Worm (Caenorhabditis elegans) whole organism, L1 larva: ENCODE data around the gene F44E2.6.
"Not testable (repeated sequence)": the region's sequence is repeated elsewhere in the genome, so short reads cannot be mapped to it uniquely, and the experiment has no call there.

ENCODE experiments used
- C04F5.9 ChIP-seq: sonication (generic microtip); optimal IDR thresholded peaks from 2 replicates; lab custom pipeline; 2016; ENCODE audit warnings: missing genetic modification characterization, missing compliant biosample characterization
- C16A3.4 ChIP-seq: fragments of 150-350 bp; optimal IDR thresholded peaks from 2 replicates; lab custom pipeline; 2014; ENCODE audit warnings: missing biosample characterization, missing genetic modification characterization
- C34B4.2 ChIP-seq: sonication (generic microtip); optimal IDR thresholded peaks from 2 replicates; lab custom pipeline; 2017; ENCODE audit warnings: mild to moderate bottlenecking, missing genetic modification characterization, missing compliant biosample characterization
- F16B12.6 ChIP-seq: fragments of 150-350 bp; optimal IDR thresholded peaks from 2 replicates; lab custom pipeline; 2014; ENCODE audit warnings: missing biosample characterization, missing genetic modification characterization
- Y116A8C.19 ChIP-seq: sonication (generic microtip); optimal IDR thresholded peaks from 2 replicates; lab custom pipeline; 2016; ENCODE audit warnings: missing compliant biosample characterization, missing genetic modification characterization, borderline replicate concordance
- aha-1 ChIP-seq: fragments of 150-350 bp; optimal IDR thresholded peaks from 2 replicates; lab custom pipeline; 2014; ENCODE audit warnings: missing biosample characterization, missing genetic modification characterization
- alr-1 ChIP-seq: fragments of 200-800 bp; sonication (Bioruptor generic); optimal IDR thresholded peaks from 2 replicates; lab custom pipeline; 2018; ENCODE audit warnings: borderline replicate concordance, mild to moderate bottlenecking, missing genetic modification characterization, missing compliant biosample characterization
- blmp-1 ChIP-seq: fragments of 150-350 bp; optimal IDR thresholded peaks from 2 replicates; lab custom pipeline; 2014; ENCODE audit warnings: missing biosample characterization, missing genetic modification characterization
- ceh-8 ChIP-seq: fragments of 200-800 bp; sonication (Bioruptor generic); optimal IDR thresholded peaks from 2 replicates; lab custom pipeline; 2018; ENCODE audit warnings: mild to moderate bottlenecking, missing genetic modification characterization, moderate library complexity, missing compliant biosample characterization
- ceh-90 ChIP-seq: sonication (generic microtip); optimal IDR thresholded peaks from 2 replicates; lab custom pipeline; 2016; ENCODE audit warnings: missing genetic modification characterization, missing compliant biosample characterization
- dpl-1 ChIP-seq, 3 experiments: fragments of 150-350 bp in 2 of 3; sonication (generic microtip) in 1 of 3; optimal IDR thresholded peaks; 2 replicates each; lab custom pipeline; 2014 to 2017; ENCODE audit warnings: missing biosample characterization in 3 of 3, missing genetic modification characterization in 3 of 3, missing genetic modification reagents in 3 of 3
- efl-1 ChIP-seq, 4 experiments: fragments of 150-350 bp; optimal IDR thresholded peaks in 3 of 4; peaks in 1 of 4; 1 replicate in 1 of 4; 2 replicates in 3 of 4; lab custom pipeline; 2014; ENCODE audit warnings: missing biosample characterization in 2 of 4, missing genetic modification characterization in 2 of 4, missing genetic modification reagents in 2 of 4
- egl-27 ChIP-seq, 2 experiments: fragments of 150-350 bp in 1 of 2; sonication (generic microtip); optimal IDR thresholded peaks; 3 replicates each; lab custom pipeline; 2017 to 2018; ENCODE audit warnings: missing biosample characterization in 2 of 2, missing genetic modification characterization in 2 of 2, missing genetic modification reagents in 2 of 2
- elt-2 ChIP-seq: sonication (generic microtip); optimal IDR thresholded peaks from 2 replicates; lab custom pipeline; 2016; ENCODE audit warnings: missing genetic modification characterization, mild to moderate bottlenecking, inconsistent platforms, missing compliant biosample characterization, missing genetic modification reagents
- fkh-10 ChIP-seq: sonication (generic microtip); optimal IDR thresholded peaks from 2 replicates; lab custom pipeline; 2017; ENCODE audit warnings: missing biosample characterization, missing genetic modification reagents, missing genetic modification characterization
- fkh-4 ChIP-seq: sonication (generic microtip); optimal IDR thresholded peaks from 2 replicates; lab custom pipeline; 2016; ENCODE audit warnings: missing compliant biosample characterization, missing genetic modification characterization, borderline replicate concordance
- fkh-8 ChIP-seq: sonication (generic microtip); optimal IDR thresholded peaks from 2 replicates; lab custom pipeline; 2016; ENCODE audit warnings: mild to moderate bottlenecking, missing genetic modification characterization, missing compliant biosample characterization
- fos-1 ChIP-seq: fragments of 150-350 bp; optimal IDR thresholded peaks from 2 replicates; lab custom pipeline; 2014; ENCODE audit warnings: missing biosample characterization, missing genetic modification characterization
- hlh-17 ChIP-seq: fragments of 200-800 bp; sonication (Bioruptor generic); optimal IDR thresholded peaks from 2 replicates; lab custom pipeline; 2018; ENCODE audit warnings: missing genetic modification characterization, mild to moderate bottlenecking, missing compliant biosample characterization, moderate library complexity, borderline replicate concordance
- irx-1 ChIP-seq: sonication (generic microtip); optimal IDR thresholded peaks from 2 replicates; lab custom pipeline; 2016; ENCODE audit warnings: missing genetic modification characterization, missing compliant biosample characterization
- isw-1 ChIP-seq: fragments of 200-800 bp; sonication (Bioruptor generic); IDR thresholded peaks from 2 replicates; pipeline ENCODE4 v1.3.6; 2022; ENCODE audit warnings: missing genetic modification characterization, missing compliant biosample characterization
- lin-14 ChIP-seq: fragments of 200-800 bp; sonication (Bioruptor generic); optimal IDR thresholded peaks from 2 replicates; lab custom pipeline; 2018; ENCODE audit warnings: mild to moderate bottlenecking, missing genetic modification characterization, moderate library complexity, missing compliant biosample characterization
- lin-35 ChIP-seq, 2 experiments: fragments of 150-350 bp; optimal IDR thresholded peaks; 2 replicates each; lab custom pipeline; 2014; ENCODE audit warnings: missing biosample characterization in 2 of 2, missing genetic modification characterization in 2 of 2, missing genetic modification reagents in 2 of 2
- lir-3 ChIP-seq: sonication (generic microtip); optimal IDR thresholded peaks from 2 replicates; lab custom pipeline; 2016; ENCODE audit warnings: mild to moderate bottlenecking, missing genetic modification characterization, moderate library complexity, missing compliant biosample characterization; ENCODE audit not compliant: poor library complexity
- lsy-2 ChIP-seq, 2 experiments: fragments of 150-350 bp; optimal IDR thresholded peaks; 2 replicates each; lab custom pipeline; 2014; ENCODE audit warnings: missing biosample characterization in 2 of 2, missing genetic modification characterization in 2 of 2
- mdl-1 ChIP-seq, 2 experiments: fragments of 150-350 bp; optimal IDR thresholded peaks; 2 replicates each; lab custom pipeline; 2014 to 2017; ENCODE audit warnings: missing biosample characterization in 2 of 2, missing genetic modification characterization in 2 of 2, inconsistent platforms in 1 of 2
- mep-1 ChIP-seq: fragments of 150-350 bp; optimal IDR thresholded peaks from 2 replicates; lab custom pipeline; 2014; ENCODE audit warnings: missing biosample characterization, missing genetic modification characterization
- nhr-19 ChIP-seq: fragments of 200-800 bp; sonication (Bioruptor generic); conservative IDR thresholded peaks from 2 replicates; pipeline ENCODE4 v1.3.6; 2022; ENCODE audit warnings: missing genetic modification characterization, missing compliant biosample characterization
- nhr-20 ChIP-seq: sonication (generic microtip); optimal IDR thresholded peaks from 2 replicates; lab custom pipeline; 2016; ENCODE audit warnings: mild to moderate bottlenecking, missing genetic modification characterization, missing compliant biosample characterization
- nhr-237 ChIP-seq: fragments of 150-350 bp; optimal IDR thresholded peaks from 2 replicates; lab custom pipeline; 2014; ENCODE audit warnings: missing biosample characterization, missing genetic modification characterization
- nhr-28 ChIP-seq: fragments of 150-350 bp; optimal IDR thresholded peaks from 2 replicates; lab custom pipeline; 2014; ENCODE audit warnings: missing biosample characterization, missing genetic modification characterization
- nhr-71 ChIP-seq: sonication (generic microtip); optimal IDR thresholded peaks from 2 replicates; lab custom pipeline; 2016; ENCODE audit warnings: mild to moderate bottlenecking, missing genetic modification characterization, moderate library complexity, missing compliant biosample characterization
- nhr-76 ChIP-seq: sonication (generic microtip); optimal IDR thresholded peaks from 2 replicates; lab custom pipeline; 2017; ENCODE audit warnings: missing biosample characterization, missing genetic modification characterization
- nhr-77 ChIP-seq: fragments of 150-350 bp; optimal IDR thresholded peaks from 2 replicates; lab custom pipeline; 2014; ENCODE audit warnings: missing biosample characterization, missing genetic modification characterization
- pag-3 ChIP-seq: sonication (generic microtip); optimal IDR thresholded peaks from 2 replicates; lab custom pipeline; 2017; ENCODE audit warnings: missing genetic modification characterization, mild to moderate bottlenecking, missing compliant biosample characterization, antibody characterized with exemption, borderline replicate concordance; ENCODE audit not compliant: insufficient read depth
- pax-3 ChIP-seq: fragments of 200-800 bp; sonication (Bioruptor generic); optimal IDR thresholded peaks from 2 replicates; lab custom pipeline; 2018; ENCODE audit warnings: mild to moderate bottlenecking, missing genetic modification characterization, moderate library complexity, missing compliant biosample characterization
- rnt-1 ChIP-seq: sonication (generic microtip); optimal IDR thresholded peaks from 2 replicates; lab custom pipeline; 2016; ENCODE audit warnings: mild to moderate bottlenecking, missing genetic modification characterization, moderate library complexity, missing compliant biosample characterization
- snu-23 ChIP-seq: sonication (generic microtip); optimal IDR thresholded peaks from 2 replicates; lab custom pipeline; 2016; ENCODE audit warnings: missing genetic modification characterization, missing compliant biosample characterization
- swsn-7 ChIP-seq: sonication (generic microtip); optimal IDR thresholded peaks from 2 replicates; lab custom pipeline; 2016; ENCODE audit warnings: missing genetic modification characterization, missing compliant biosample characterization
- tbx-2 ChIP-seq: sonication (generic microtip); optimal IDR thresholded peaks from 2 replicates; lab custom pipeline; 2016; ENCODE audit warnings: missing genetic modification characterization, missing compliant biosample characterization
- tlp-1 ChIP-seq: fragments of 150-350 bp; optimal IDR thresholded peaks from 2 replicates; lab custom pipeline; 2014; ENCODE audit warnings: missing biosample characterization, missing genetic modification characterization
- unc-130 ChIP-seq: fragments of 150-350 bp; optimal IDR thresholded peaks from 2 replicates; lab custom pipeline; 2017; ENCODE audit warnings: missing biosample characterization, missing genetic modification characterization, inconsistent platforms
- unc-62 ChIP-seq: fragments of 150-350 bp; optimal IDR thresholded peaks from 2 replicates; lab custom pipeline; 2014; ENCODE audit warnings: missing biosample characterization, missing genetic modification reagents, missing genetic modification characterization
- unc-86 ChIP-seq: sonication (generic microtip); optimal IDR thresholded peaks from 2 replicates; lab custom pipeline; 2016; ENCODE audit warnings: missing genetic modification characterization, missing compliant biosample characterization
- vab-15 ChIP-seq: sonication (generic microtip); optimal IDR thresholded peaks from 2 replicates; lab custom pipeline; 2017; ENCODE audit warnings: missing genotype, mild to moderate bottlenecking, missing genetic modification characterization, missing compliant biosample characterization
- xbp-1 ChIP-seq: sonication (generic microtip); optimal IDR thresholded peaks from 2 replicates; lab custom pipeline; 2016; ENCODE audit warnings: missing genetic modification characterization, missing compliant biosample characterization
- zag-1 ChIP-seq: fragments of 150-350 bp; optimal IDR thresholded peaks from 2 replicates; lab custom pipeline; 2014; ENCODE audit warnings: missing biosample characterization, missing genetic modification characterization
- ztf-4 ChIP-seq: fragments of 150-350 bp; optimal IDR thresholded peaks from 2 replicates; lab custom pipeline; 2014; ENCODE audit warnings: missing biosample characterization, missing genetic modification characterization

F44E2.6 gene

ce11 chrIII:8852402-8852801 is 7.4 kb upstream of the F44E2.6 start:
- not testable (repeated sequence) for TF ChIP-seq efl-1 (optimal IDR thresholded peaks at IDR 0.05; lab: Kevin White, UChicago)
- TF ChIP-seq efl-1 (GFP tag; optimal IDR thresholded peaks at IDR 0.05 in 1 of 2; lab: Kevin White, UChicago): peak in 1 of 2 experiments; percentile 77

ce11 chrIII:8851961-8852360 is 6.9 kb upstream of the F44E2.6 start, which contains the start of gene plg-1:
Gene plg-1 (plus strand): TSS chrIII:8852261.
- TF ChIP-seq nhr-20 (tag; lab: Kevin White, UChicago) (no peak), unc-130 (tag; lab: Kevin White, UChicago) (no peak), Y116A8C.19 (no peak), nhr-76 (tag; lab: Kevin White, UChicago) (no peak), irx-1 (tag; lab: Kevin White, UChicago) (no peak), zag-1 (tag; lab: Kevin White, UChicago) (no peak), aha-1 (tag; lab: Kevin White, UChicago) (no peak), nhr-237 (tag; lab: Kevin White, UChicago) (no peak), hlh-17 (GFP tag; lab: Kevin White, UChicago) (no peak), tbx-2 (tag; lab: Kevin White, UChicago) (no peak), fos-1 (tag; lab: Kevin White, UChicago) (no peak), snu-23 (GFP tag; lab: Kevin White, UChicago) (no peak), nhr-28 (tag; lab: Kevin White, UChicago) (no peak), pag-3 (tag; lab: Kevin White, UChicago) (no peak), nhr-77 (no peak), ztf-4 (no peak), unc-62 (GFP tag; lab: Kevin White, UChicago) (no peak), C34B4.2 (tag; lab: Kevin White, UChicago) (no peak), pax-3 (tag; lab: Kevin White, UChicago) (no peak)

- TF ChIP-seq egl-27 (tag; optimal IDR thresholded peaks at IDR 0.05; lab: Kevin White, UChicago) (no peak), lsy-2 (tag; optimal IDR thresholded peaks at IDR 0.05; lab: Kevin White, UChicago) (peak; percentile 76 to 86), swsn-7 (tag; lab: Kevin White, UChicago) (peak; percentile 69), ceh-90 (tag; lab: Kevin White, UChicago) (peak; percentile 88), mdl-1 (tag; optimal IDR thresholded peaks at IDR 0.05; lab: Kevin White, UChicago) (peak in 1 of 2 experiments; percentile 20), C16A3.4 (tag; lab: Kevin White, UChicago) (peak; percentile 39), tlp-1 (no peak), isw-1 (peak; percentile 67), fkh-8 (tag; lab: Kevin White, UChicago) (peak; percentile 43), blmp-1 (tag; lab: Kevin White, UChicago) (peak; percentile 16), mep-1 (tag; lab: Kevin White, UChicago) (peak; percentile 65), nhr-71 (tag; lab: Kevin White, UChicago) (peak; percentile 80), F16B12.6 (tag; lab: Kevin White, UChicago) (peak; percentile 50), unc-86 (tag; lab: Kevin White, UChicago) (peak; percentile 59), C04F5.9 (peak; percentile 69), vab-15 (no peak), pax-3 (tag; lab: Kevin White, UChicago) (peak; percentile 69), lir-3 (tag; lab: Kevin White, UChicago) (peak; percentile 93), xbp-1 (tag; lab: Kevin White, UChicago) (peak; percentile 65), dpl-1 (GFP tag; optimal IDR thresholded peaks at IDR 0.05; lab: Kevin White, UChicago) (peak; percentile 89 to 95 (median 93)), lin-14 (GFP tag; lab: Kevin White, UChicago) (peak; percentile 91), fkh-4 (tag; lab: Kevin White, UChicago) (peak; percentile 69), alr-1 (tag; lab: Kevin White, UChicago) (no peak), elt-2 (tag; lab: Kevin White, UChicago) (peak; percentile 16), tbx-2 (tag; lab: Kevin White, UChicago) (peak; percentile 77), nhr-19 (GFP tag; lab: Robert Waterston, UW) (peak; percentile 55), ceh-8 (peak; percentile 26), lin-35 (GFP tag; optimal IDR thresholded peaks at IDR 0.05; lab: Kevin White, UChicago) (peak; percentile 96), rnt-1 (tag; lab: Kevin White, UChicago) (peak; percentile 96), Y116A8C.19 (peak; percentile 2), fkh-10 (GFP tag; lab: Kevin White, UChicago) (peak; percentile 7)
Observed at ce11 chrIII:8850482-8851047, 5.6 kb upstream of the F44E2.6 start, which contains the start of gene F44E2.9. Gene F44E2.9 (minus strand): TSS chrIII:8850532.
